Worm (Caenorhabditis elegans): ENCODE results near the gene R05A10.1.

DNA sequence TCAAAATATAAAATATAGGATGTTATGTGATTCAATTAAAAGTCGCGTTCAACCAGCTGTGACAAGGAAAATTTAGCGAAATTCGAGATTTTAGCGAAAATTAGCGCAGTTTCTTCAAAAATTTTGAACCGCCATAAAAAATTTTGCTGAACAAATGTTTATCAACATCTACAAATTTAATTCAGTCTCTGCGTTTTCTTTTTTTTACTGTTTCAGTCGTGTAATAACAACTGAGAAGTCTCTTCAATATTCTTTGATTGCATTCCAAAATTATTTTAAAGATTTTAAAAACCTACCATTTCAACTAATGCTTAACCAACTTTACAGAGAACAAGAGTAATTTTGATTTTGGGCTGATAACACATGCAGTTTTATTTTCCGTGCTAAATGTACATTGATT is 18.1 kb upstream of the R05A10.1 start:
- TF ChIP-seq M03D4.4 (tag; optimal IDR thresholded peaks at IDR 0.05) (no peak), lin-13 (tag; optimal IDR thresholded peaks at IDR 0.05) (no peak), ces-1 (GFP tag; optimal IDR thresholded peaks at IDR 0.05) (no peak), unc-120 (tag; optimal IDR thresholded peaks at IDR 0.05; ENCODE audit: poor library complexity, severe bottlenecking) (no peak), nhr-12 (tag; optimal IDR thresholded peaks at IDR 0.05) (no peak), ceh-83 (GFP tag; optimal IDR thresholded peaks at IDR 0.05) (no peak), blmp-1 (tag; optimal IDR thresholded peaks at IDR 0.05) (no peak), ceh-39 (tag; optimal IDR thresholded peaks at IDR 0.05) (no peak), drap-1 (GFP tag; optimal IDR thresholded peaks at IDR 0.05) (no peak), hlh-1 (tag; optimal IDR thresholded peaks at IDR 0.05) (no peak)
